Fruit fly (Drosophila melanogaster): ENCODE results near the gene RpS6.

The RpS6 gene

DNA sequence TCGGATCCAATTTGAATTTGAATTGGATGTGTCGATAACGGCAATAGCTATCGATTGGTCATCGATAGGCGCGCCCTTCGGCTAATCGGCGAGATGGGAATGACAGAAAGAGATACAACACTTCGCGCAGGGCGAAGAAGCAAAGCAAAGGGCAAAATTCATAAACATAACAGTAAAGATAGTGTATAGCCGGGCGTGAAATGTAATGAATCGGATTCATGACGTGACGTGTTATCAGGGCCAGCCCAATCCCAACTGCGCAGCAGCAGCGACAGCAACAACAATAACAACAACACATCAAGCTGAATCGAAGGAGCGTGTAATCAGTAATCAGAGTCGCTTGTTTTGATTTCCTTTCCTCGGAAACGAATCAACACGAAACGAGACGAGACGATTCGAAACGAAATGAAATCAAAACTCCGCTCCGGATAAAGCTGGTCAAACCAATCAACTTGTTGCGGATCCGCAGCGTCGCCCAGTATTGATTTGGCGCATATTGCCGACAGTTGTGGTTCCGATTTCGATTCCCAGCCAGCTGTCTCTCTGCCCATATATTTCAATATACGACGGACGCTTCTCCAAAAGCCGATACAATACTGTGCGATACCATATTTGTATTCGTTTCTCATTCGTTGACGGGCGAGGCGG, 11.0 kb upstream of the RpS6 start, which contains the start of gene snz (continued):
- TF ChIP-seq Dp (GFP tag; optimal IDR thresholded peaks at IDR 0.05) (peak; percentile 75), CG4854 (GFP tag; optimal IDR thresholded peaks at IDR 0.05) (no peak), Ssrp (tag; optimal IDR thresholded peaks at IDR 0.05) (no peak), CG8359 (GFP tag; optimal IDR thresholded peaks at IDR 0.05; ENCODE audit: borderline replicate concordance) (no peak), CG8290 (GFP tag; optimal IDR thresholded peaks at IDR 0.05) (no peak), CG8290 (tag; optimal IDR thresholded peaks at IDR 0.05) (no peak), HLH54F (GFP tag; optimal IDR thresholded peaks at IDR 0.05) (no peak), CG9797 (GFP tag; optimal IDR thresholded peaks at IDR 0.05) (no peak), Stat92E (GFP tag; optimal IDR thresholded peaks at IDR 0.05) (no peak), CG16815 (GFP tag; optimal IDR thresholded peaks at IDR 0.05) (no peak), nau (GFP tag; optimal IDR thresholded peaks at IDR 0.05) (no peak), CG1832 (GFP tag; optimal IDR thresholded peaks at IDR 0.05) (no peak), gce (GFP tag; IDR thresholded peaks at IDR 0.05) (no peak), da (GFP tag; optimal IDR thresholded peaks at IDR 0.05) (no peak), crp (GFP tag; optimal IDR thresholded peaks at IDR 0.05) (peak in 1 of 2 experiments; percentile 0), ci (GFP tag; IDR thresholded peaks at IDR 0.05) (0 out of 3 replicates have a peak, but pooled peaks have one; percentile 26), CG17385 (GFP tag; optimal IDR thresholded peaks at IDR 0.05) (peak; percentile 1), p53 (GFP tag; optimal IDR thresholded peaks at IDR 0.05) (no peak), CG9817 (tag; optimal IDR thresholded peaks at IDR 0.05) (no peak), CG10979 (tag; optimal IDR thresholded peaks at IDR 0.05) (no peak), MESR4 (GFP tag; optimal IDR thresholded peaks at IDR 0.05) (peak; percentile 38), Xrp1 (GFP tag; IDR thresholded peaks at IDR 0.05) (no peak), CkIIα-i1 (GFP tag; IDR thresholded peaks at IDR 0.05) (no peak), so (GFP tag; IDR thresholded peaks at IDR 0.05) (no peak), Lhr (GFP tag; optimal IDR thresholded peaks at IDR 0.05) (no peak), CG5180 (GFP tag; optimal IDR thresholded peaks at IDR 0.05) (no peak), ranshi (GFP tag; IDR thresholded peaks at IDR 0.05) (no peak; the same call in 1 of the 2 replicates), slou (GFP tag; optimal IDR thresholded peaks at IDR 0.05) (no peak), hb (GFP tag; IDR thresholded peaks at IDR 0.05; ENCODE audit: partially characterized antibody) (peak; percentile 75), CG13424 (tag; optimal IDR thresholded peaks at IDR 0.05) (no peak), Doc2 (GFP tag; IDR thresholded peaks at IDR 0.05) (no peak), Vsx1 (GFP tag; optimal IDR thresholded peaks at IDR 0.05) (no peak), CG10543 (GFP tag; optimal IDR thresholded peaks at IDR 0.05) (peak; percentile 50), Bteb2 (GFP tag; optimal IDR thresholded peaks at IDR 0.05) (no peak), ap (GFP tag; IDR thresholded peaks at IDR 0.05) (no peak), grau (tag; optimal IDR thresholded peaks at IDR 0.05) (no peak), CG12299 (tag; optimal IDR thresholded peaks at IDR 0.05) (no peak), zf30C (GFP tag; optimal IDR thresholded peaks at IDR 0.05) (no peak), stwl (tag; optimal IDR thresholded peaks at IDR 0.05) (peak; percentile 49), tgo (GFP tag; IDR thresholded peaks at IDR 0.05) (no peak), CG30403 (GFP tag; optimal IDR thresholded peaks at IDR 0.05) (no peak), NK7.1 (GFP tag; optimal IDR thresholded peaks at IDR 0.05) (no peak), abd-A (tag; optimal IDR thresholded peaks at IDR 0.05) (peak; percentile 80), CG8765 (GFP tag; IDR thresholded peaks at IDR 0.05) (no peak), CG2129 (GFP tag; IDR thresholded peaks at IDR 0.05; ENCODE audit: partially characterized antibody) (peak; percentile 29; the same call in 1 of the 2 replicates), B-H1 (GFP tag; IDR thresholded peaks at IDR 0.05) (no peak), NC2β (GFP tag; optimal IDR thresholded peaks at IDR 0.05) (no peak), rib (GFP tag; IDR thresholded peaks at IDR 0.05) (no peak), CG11093 (GFP tag; IDR thresholded peaks at IDR 0.05) (no peak), oc (tag; optimal IDR thresholded peaks at IDR 0.05) (no peak)

All from whole organism, embryonic.